Fruit fly (Drosophila melanogaster) whole organism, embryonic: Measurements from ENCODE around the gene mmy.

Experiments used
- Asciz ChIP-seq: fragments of 200-800 bp; sonication (Bioruptor generic); optimal IDR thresholded peaks from 2 replicates; lab custom pipeline; 2017; ENCODE audit warnings: missing biosample characterization, mild to moderate bottlenecking, missing genetic modification characterization, missing genetic modification reagents
- Awh ChIP-seq: fragments of 200-800 bp; sonication (Bioruptor generic); IDR thresholded peaks from 2 replicates; pipeline ENCODE4, ENCODE4 v1.3.6; 2022; ENCODE audit warnings: missing biosample characterization, missing genetic modification characterization
- CG10274 ChIP-seq: fragments of 200-800 bp; sonication (Bioruptor generic); optimal IDR thresholded peaks from 3 replicates; lab custom pipeline; 2017; ENCODE audit warnings: missing biosample characterization, mild to moderate bottlenecking, missing genetic modification characterization
- CG10654 ChIP-seq: fragments of 200-800 bp; sonication (Bioruptor generic); optimal IDR thresholded peaks from 2 replicates; lab custom pipeline; 2016; ENCODE audit warnings: missing biosample characterization, missing genetic modification characterization
- CG12236 ChIP-seq: fragments of 200-800 bp; sonication (Bioruptor generic); optimal IDR thresholded peaks from 2 replicates; lab custom pipeline; 2016; ENCODE audit warnings: missing biosample characterization, missing genetic modification characterization
- CG14050 ChIP-seq: fragments of 200-800 bp; sonication (Bioruptor generic); IDR thresholded peaks from 3 replicates; pipeline ENCODE4 v1.3.6; 2022; ENCODE audit warnings: missing biosample characterization, missing genetic modification characterization
- CG16815 ChIP-seq: fragments of 200-800 bp; sonication (Bioruptor generic); optimal IDR thresholded peaks from 3 replicates; lab custom pipeline; 2017; ENCODE audit warnings: missing biosample characterization, mild to moderate bottlenecking, missing genetic modification characterization
- CG17385 ChIP-seq: fragments of 200-800 bp; sonication (Bioruptor generic); optimal IDR thresholded peaks from 3 replicates; lab custom pipeline; 2018; ENCODE audit warnings: missing biosample characterization, mild to moderate bottlenecking, missing genetic modification characterization
- CG17802 ChIP-seq: fragments of 200-800 bp; sonication (Bioruptor generic); optimal IDR thresholded peaks from 2 replicates; lab custom pipeline; 2018; ENCODE audit warnings: missing biosample characterization, mild to moderate bottlenecking, missing genetic modification characterization, moderate library complexity
- CG18619 ChIP-seq: fragments of 200-800 bp; sonication (Bioruptor generic); optimal IDR thresholded peaks from 3 replicates; lab custom pipeline; 2017; ENCODE audit warnings: missing biosample characterization, mild to moderate bottlenecking, missing genetic modification characterization
- CG2116 ChIP-seq: fragments of 200-800 bp; sonication (Bioruptor generic); optimal IDR thresholded peaks from 3 replicates; lab custom pipeline; 2018; ENCODE audit warnings: missing biosample characterization, mild to moderate bottlenecking, missing genetic modification characterization
- CG31224 ChIP-seq: fragments of 200-800 bp; sonication (Bioruptor generic); IDR thresholded peaks from 2 replicates; pipeline ENCODE4 v1.3.6; 2022; ENCODE audit warnings: missing biosample characterization, missing genetic modification characterization
- CG31365 ChIP-seq: fragments of 200-800 bp; sonication (Bioruptor generic); optimal IDR thresholded peaks from 2 replicates; lab custom pipeline; 2018; ENCODE audit warnings: missing biosample characterization, mild to moderate bottlenecking, missing genetic modification characterization
- CG31388 ChIP-seq: fragments of 200-800 bp; sonication (Bioruptor generic); optimal IDR thresholded peaks from 2 replicates; lab custom pipeline; 2016; ENCODE audit warnings: missing biosample characterization, missing genetic modification characterization
- CG3163 ChIP-seq: fragments of 200-800 bp; sonication (Bioruptor generic); optimal IDR thresholded peaks from 3 replicates; lab custom pipeline; 2016; ENCODE audit warnings: missing biosample characterization, missing genetic modification characterization
- CG34224 ChIP-seq: fragments of 200-800 bp; sonication (Bioruptor generic); IDR thresholded peaks from 3 replicates; pipeline ENCODE4 v1.3.6; 2022; ENCODE audit warnings: missing biosample characterization, missing genetic modification characterization; ENCODE audit not compliant: partially characterized antibody
- CG3995 ChIP-seq: fragments of 200-800 bp; sonication (Bioruptor generic); optimal IDR thresholded peaks from 3 replicates; lab custom pipeline; 2016; ENCODE audit warnings: missing biosample characterization, missing genetic modification characterization
- CG4404 ChIP-seq: fragments of 200-800 bp; sonication (Bioruptor generic); IDR thresholded peaks from 2 replicates; pipeline ENCODE4 v1.3.6; 2022; ENCODE audit warnings: missing biosample characterization, missing genetic modification characterization
- CG4820 ChIP-seq: fragments of 200-800 bp; sonication (Bioruptor generic); optimal IDR thresholded peaks from 3 replicates; lab custom pipeline; 2016; ENCODE audit warnings: missing biosample characterization, missing genetic modification characterization
- CG7786 ChIP-seq: fragments of 200-800 bp; sonication (Bioruptor generic); optimal IDR thresholded peaks from 2 replicates; lab custom pipeline; 2016; ENCODE audit warnings: missing biosample characterization, missing genetic modification characterization
- CG7839 ChIP-seq: fragments of 200-800 bp; sonication (Bioruptor generic); optimal IDR thresholded peaks from 3 replicates; lab custom pipeline; 2018; ENCODE audit warnings: missing biosample characterization, mild to moderate bottlenecking, missing genetic modification characterization, moderate library complexity
- CG7928 ChIP-seq: fragments of 200-800 bp; sonication (Bioruptor generic); optimal IDR thresholded peaks from 2 replicates; lab custom pipeline; 2017; ENCODE audit warnings: missing biosample characterization, mild to moderate bottlenecking, missing genetic modification characterization
- Dad ChIP-seq: fragments of 200-800 bp; sonication (Bioruptor generic); optimal IDR thresholded peaks from 3 replicates; lab custom pipeline; 2016; ENCODE audit warnings: missing biosample characterization, missing genetic modification characterization
- Dref ChIP-seq: fragments of 200-800 bp; sonication (Bioruptor generic); IDR thresholded peaks from 2 replicates; pipeline ENCODE4 v1.3.6; 2022; ENCODE audit warnings: missing biosample characterization, missing genetic modification characterization
- Drgx ChIP-seq: fragments of 200-800 bp; sonication (Bioruptor generic); IDR thresholded peaks from 2 replicates; pipeline ENCODE4 v1.3.6; 2022; ENCODE audit warnings: missing biosample characterization, missing genetic modification characterization
- Ets65A ChIP-seq: fragments of 200-800 bp; sonication (Bioruptor generic); peaks from one replicate; lab custom pipeline; 2016; ENCODE audit warnings: missing biosample characterization, missing genetic modification characterization
- GATAe ChIP-seq: fragments of 200-800 bp; sonication (Bioruptor generic); conservative IDR thresholded peaks from 2 replicates; pipeline ENCODE4 v1.3.6; 2022; ENCODE audit warnings: missing biosample characterization, missing genetic modification characterization
- H15 ChIP-seq: fragments of 200-800 bp; sonication (Bioruptor generic); IDR thresholded peaks from 3 replicates; pipeline ENCODE4 v1.3.6; 2022; ENCODE audit warnings: missing biosample characterization, missing genetic modification characterization
- Jarid2 ChIP-seq: fragments of 200-800 bp; sonication (Bioruptor generic); optimal IDR thresholded peaks from 3 replicates; lab custom pipeline; 2017; ENCODE audit warnings: mild to moderate bottlenecking, missing biosample characterization, missing genetic modification reagents, missing genetic modification characterization
- Max ChIP-seq: fragments of 200-800 bp; sonication (Bioruptor generic); optimal IDR thresholded peaks from 2 replicates; lab custom pipeline; 2016; ENCODE audit warnings: missing biosample characterization, mild to moderate bottlenecking, missing genetic modification characterization
- PHDP ChIP-seq: fragments of 200-800 bp; sonication (Bioruptor generic); optimal IDR thresholded peaks from 3 replicates; lab custom pipeline; 2018; ENCODE audit warnings: missing biosample characterization, mild to moderate bottlenecking, missing genetic modification characterization, moderate library complexity
- Sox102F ChIP-seq: fragments of 200-800 bp; sonication (Bioruptor generic); optimal IDR thresholded peaks from 2 replicates; lab custom pipeline; 2018; ENCODE audit warnings: missing biosample characterization, mild to moderate bottlenecking, missing genetic modification characterization, moderate library complexity
- caup ChIP-seq: fragments of 200-800 bp; sonication (Bioruptor generic); optimal IDR thresholded peaks from 3 replicates; lab custom pipeline; 2017; ENCODE audit warnings: missing biosample characterization, mild to moderate bottlenecking, missing genetic modification characterization, moderate library complexity; ENCODE audit not compliant: severe bottlenecking
- croc ChIP-seq: fragments of 200-800 bp; sonication (Bioruptor generic); conservative IDR thresholded peaks from 3 replicates; pipeline ENCODE4 v1.3.6; 2022; ENCODE audit warnings: missing biosample characterization, missing genetic modification characterization
- dimm ChIP-seq: fragments of 200-800 bp; sonication (Bioruptor generic); IDR thresholded peaks from 2 replicates; pipeline ENCODE4 v1.3.6; 2022; ENCODE audit warnings: missing biosample characterization, missing genetic modification characterization
- dpn ChIP-seq, 2 experiments: fragments of 200-800 bp; sonication (Bioruptor generic); optimal IDR thresholded peaks; 3 replicates each; lab custom pipeline; 2016; ENCODE audit warnings: missing biosample characterization in 2 of 2, missing genetic modification characterization in 2 of 2
- fd102C ChIP-seq: fragments of 200-800 bp; sonication (Bioruptor generic); optimal IDR thresholded peaks from 2 replicates; lab custom pipeline; 2018; ENCODE audit warnings: missing biosample characterization, mild to moderate bottlenecking, missing genetic modification characterization, moderate library complexity
- fru ChIP-seq: fragments of >200 bp; optimal IDR thresholded peaks from 2 replicates; lab custom pipeline; 2017
- gsb ChIP-seq: fragments of 200-800 bp; sonication (Bioruptor generic); IDR thresholded peaks from 2 replicates; pipeline ENCODE4 v1.3.6; 2022; ENCODE audit warnings: missing biosample characterization, missing genetic modification characterization
- ham ChIP-seq: fragments of 200-800 bp; sonication (Bioruptor generic); IDR thresholded peaks from 2 replicates; pipeline ENCODE4 v1.3.6; 2022; ENCODE audit warnings: missing biosample characterization, missing genetic modification characterization
- inv ChIP-seq: fragments of 200-800 bp; sonication (Bioruptor generic); IDR thresholded peaks from 2 replicates; pipeline ENCODE4 v1.3.6; 2022; ENCODE audit warnings: missing biosample characterization, missing genetic modification characterization; ENCODE audit not compliant: partially characterized antibody
- kah ChIP-seq: fragments of 200-800 bp; sonication (Bioruptor generic); optimal IDR thresholded peaks from 2 replicates; lab custom pipeline; 2018; ENCODE audit warnings: missing biosample characterization, mild to moderate bottlenecking, missing genetic modification characterization
- mam ChIP-seq: fragments of 200-800 bp; sonication (Bioruptor generic); optimal IDR thresholded peaks from 3 replicates; lab custom pipeline; 2016; ENCODE audit warnings: missing biosample characterization, missing genetic modification characterization
- nau ChIP-seq: fragments of 200-800 bp; sonication (Bioruptor generic); optimal IDR thresholded peaks from 3 replicates; lab custom pipeline; 2017; ENCODE audit warnings: missing biosample characterization, mild to moderate bottlenecking, missing genetic modification characterization, missing genetic modification reagents
- odd ChIP-seq: fragments of 200-800 bp; sonication (Bioruptor generic); optimal IDR thresholded peaks from 2 replicates; lab custom pipeline; 2017; ENCODE audit warnings: missing biosample characterization, mild to moderate bottlenecking, missing genetic modification characterization
- p53 ChIP-seq: fragments of 200-800 bp; sonication (Bioruptor generic); optimal IDR thresholded peaks from 2 replicates; lab custom pipeline; 2016; ENCODE audit warnings: missing biosample characterization, missing genetic modification characterization
- pita ChIP-seq: fragments of 200-800 bp; sonication (Bioruptor generic); optimal IDR thresholded peaks from 2 replicates; lab custom pipeline; 2017; ENCODE audit warnings: missing biosample characterization, mild to moderate bottlenecking, missing genetic modification characterization
- row ChIP-seq: fragments of 200-800 bp; sonication (Bioruptor generic); IDR thresholded peaks from 3 replicates; pipeline ENCODE4 v1.3.6; 2022; ENCODE audit warnings: missing biosample characterization, missing genetic modification characterization
- seq ChIP-seq: fragments of 200-800 bp; sonication (Bioruptor generic); IDR thresholded peaks from 2 replicates; pipeline ENCODE4 v1.3.6; 2022; ENCODE audit warnings: missing biosample characterization, missing genetic modification characterization
- slbo ChIP-seq: fragments of 200-800 bp; sonication (Bioruptor generic); IDR thresholded peaks from 2 replicates; pipeline ENCODE4 v1.3.6; 2022; ENCODE audit warnings: missing biosample characterization, missing genetic modification characterization

The mmy gene

DNA sequence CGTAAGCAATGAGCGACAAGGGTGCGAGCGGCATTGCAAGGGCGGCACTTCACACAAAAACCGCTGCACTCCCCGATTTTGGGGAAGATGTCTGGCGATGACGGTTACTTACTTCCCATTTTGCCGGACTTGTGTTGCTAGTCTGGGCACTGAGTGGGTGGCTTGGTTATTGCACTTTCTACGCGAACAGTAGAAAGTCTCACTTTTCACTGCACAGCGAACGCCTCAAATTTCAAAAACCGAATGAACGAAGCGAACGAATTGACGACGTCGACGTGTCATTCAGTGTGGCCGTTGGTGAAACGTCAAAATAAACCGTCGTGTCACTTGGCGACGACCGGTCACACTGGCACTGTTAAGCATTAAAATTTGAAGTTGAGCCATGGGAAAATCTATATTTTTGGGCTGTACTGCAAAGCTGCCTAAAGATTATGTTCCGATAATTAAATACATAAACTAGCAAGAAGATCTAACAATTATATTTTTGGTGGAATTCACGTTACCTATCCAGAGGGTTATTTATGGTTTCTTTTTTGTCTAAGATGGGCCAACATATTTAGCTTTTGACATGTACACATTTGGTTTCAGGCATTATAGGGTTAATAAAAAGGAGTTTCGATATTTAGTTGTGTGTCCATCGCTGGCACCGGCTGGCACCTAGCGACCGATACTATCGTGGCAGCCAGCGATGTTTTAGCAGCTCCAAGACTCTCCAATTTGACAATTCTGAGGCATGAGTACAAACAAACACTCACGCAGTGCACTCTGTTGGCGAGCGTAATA is 6.7 kb upstream of the mmy start, which contains the start of the genes Sec61alpha and Daxx (continued):
- peak; percentile 51 for TF ChIP-seq CG12236 (GFP tag; lab: Kevin White, UChicago)
- TF ChIP-seq Jarid2 (GFP tag; lab: Kevin White, UChicago) = no peak
- TF ChIP-seq CG4820 = peak; percentile 70
- TF ChIP-seq kah (GFP tag; lab: Kevin White, UChicago) = peak; percentile 37
- TF ChIP-seq Ets65A (GFP tag; lab: Kevin White, UChicago) = peak; percentile 98
- peak; percentile 58 for TF ChIP-seq CG17385
- peak; percentile 76 for TF ChIP-seq CG14050 (GFP tag; lab: Robert Waterston, UW)
- TF ChIP-seq CG31224 (GFP tag; lab: Robert Waterston, UW) = peak; percentile 72
- TF ChIP-seq Dref = peak; percentile 67
- peak; percentile 84 for TF ChIP-seq PHDP (tag; lab: Kevin White, UChicago)
- TF ChIP-seq p53 (GFP tag; lab: Kevin White, UChicago) = peak; percentile 84
- peak; percentile 45 for TF ChIP-seq nau (GFP tag; lab: Kevin White, UChicago)
- TF ChIP-seq CG34224 (GFP tag; lab: Robert Waterston, UW) = peak; percentile 99
- peak; percentile 88 for TF ChIP-seq Dad (GFP tag; lab: Kevin White, UChicago)
- TF ChIP-seq CG2116 (GFP tag; lab: Kevin White, UChicago) = peak; percentile 78
- peak; percentile 93 for TF ChIP-seq slbo (GFP tag; lab: Robert Waterston, UW)
- TF ChIP-seq CG10274 = peak; percentile 59
- peak; percentile 95 for TF ChIP-seq mam (GFP tag; lab: Kevin White, UChicago)
- TF ChIP-seq croc (GFP tag; lab: Robert Waterston, UW) = peak; percentile 64; the same call in 2 of the 3 replicates
- peak; percentile 53 for TF ChIP-seq Asciz (GFP tag; lab: Kevin White, UChicago)
- TF ChIP-seq CG7786 (GFP tag; lab: Kevin White, UChicago) = peak; percentile 90
- TF ChIP-seq CG7839 (tag; lab: Kevin White, UChicago) = peak; percentile 75
- TF ChIP-seq Awh (GFP tag; lab: Robert Waterston, UW) = peak; percentile 70; the same call in 1 of the 2 replicates
- peak; percentile 73 for TF ChIP-seq CG3163 (GFP tag; lab: Kevin White, UChicago)
- no peak for TF ChIP-seq fd102C (GFP tag; lab: Kevin White, UChicago)
- TF ChIP-seq CG31388 (GFP tag; lab: Kevin White, UChicago) = peak; percentile 1
- TF ChIP-seq CG4404 (GFP tag; lab: Robert Waterston, UW) = peak; percentile 76
- TF ChIP-seq Sox102F (GFP tag; lab: Kevin White, UChicago) = peak; percentile 80
- TF ChIP-seq dpn (GFP tag; optimal IDR thresholded peaks at IDR 0.05; lab: Kevin White, UChicago) = peak; percentile 88 to 92
- TF ChIP-seq fru (lab: Kevin White, UChicago) = no peak
- TF ChIP-seq seq (GFP tag; lab: Robert Waterston, UW) = peak; percentile 64
- TF ChIP-seq Drgx = peak; percentile 71
- peak; percentile 100 for TF ChIP-seq inv (GFP tag; lab: Robert Waterston, UW)
- TF ChIP-seq Max (GFP tag; lab: Kevin White, UChicago) = peak; percentile 46
- peak; percentile 60; the same call in 2 of the 3 replicates for TF ChIP-seq H15 (GFP tag; lab: Robert Waterston, UW)
- TF ChIP-seq CG31365 = no peak
- peak; percentile 82 for TF ChIP-seq CG10654 (GFP tag; lab: Kevin White, UChicago)
- peak; percentile 75 for TF ChIP-seq CG18619
- peak; percentile 73 for TF ChIP-seq CG16815 (GFP tag; lab: Kevin White, UChicago)
- peak; percentile 48 for TF ChIP-seq odd (GFP tag; lab: Kevin White, UChicago)
- TF ChIP-seq dimm (GFP tag; lab: Robert Waterston, UW) = peak; percentile 72
- TF ChIP-seq pita (GFP tag; lab: Kevin White, UChicago) = no peak
- TF ChIP-seq row = peak; percentile 94
- TF ChIP-seq CG7928 (GFP tag; lab: Kevin White, UChicago) = peak; percentile 41
- peak; percentile 54 for TF ChIP-seq gsb (GFP tag; lab: Robert Waterston, UW)
- TF ChIP-seq ham (GFP tag; lab: Robert Waterston, UW) = peak; percentile 74
- peak; percentile 60; the same call in 1 of the 2 replicates for TF ChIP-seq GATAe (GFP tag; lab: Robert Waterston, UW)
- peak; percentile 21 for TF ChIP-seq CG17802 (tag; lab: Kevin White, UChicago)
- peak; percentile 65 for TF ChIP-seq caup (GFP tag; lab: Kevin White, UChicago)
- TF ChIP-seq CG3995 = peak; percentile 52
